Fruit fly (Drosophila melanogaster): ENCODE data around the gene CG32037.

Gene CG32037

dm6 chr3L:9446731-9447238 is 45.2 kb downstream of the CG32037 start, which contains the start of gene CG3529 (continued):
- no peak; the same call in 1 of the 2 replicates for TF ChIP-seq lmd (GFP tag; IDR thresholded peaks at IDR 0.05)
- no peak for TF ChIP-seq exex (tag; optimal IDR thresholded peaks at IDR 0.05)
- TF ChIP-seq mam (GFP tag; optimal IDR thresholded peaks at IDR 0.05), result peak; percentile 14
- TF ChIP-seq luna (GFP tag; optimal IDR thresholded peaks at IDR 0.05), result no peak
- TF ChIP-seq kay (GFP tag; optimal IDR thresholded peaks at IDR 0.05), result no peak
- peak; percentile 20 for TF ChIP-seq Bteb2 (GFP tag; optimal IDR thresholded peaks at IDR 0.05)
- peak; percentile 59 for TF ChIP-seq CG3995 (GFP tag; optimal IDR thresholded peaks at IDR 0.05)
- no peak for TF ChIP-seq sd (tag; optimal IDR thresholded peaks at IDR 0.05)
- no peak for TF ChIP-seq CG31388 (GFP tag; optimal IDR thresholded peaks at IDR 0.05)
- no peak for TF ChIP-seq Taf1 (GFP tag; IDR thresholded peaks at IDR 0.05)
- TF ChIP-seq CG1233 (GFP tag; optimal IDR thresholded peaks at IDR 0.05), result no peak
- TF ChIP-seq pnt (GFP tag; optimal IDR thresholded peaks at IDR 0.05), result no peak
- no peak for TF ChIP-seq HHEX (GFP tag; optimal IDR thresholded peaks at IDR 0.05)
- no peak for TF ChIP-seq CG11398 (GFP tag; optimal IDR thresholded peaks at IDR 0.05)
- no peak for TF ChIP-seq shn (GFP tag; optimal IDR thresholded peaks at IDR 0.05)
- TF ChIP-seq Ptx1 (GFP tag; IDR thresholded peaks at IDR 0.05), result no peak
- no peak for TF ChIP-seq CG3065 (GFP tag; optimal IDR thresholded peaks at IDR 0.05)
- no peak for TF ChIP-seq stc (GFP tag; IDR thresholded peaks at IDR 0.05)
- no peak for TF ChIP-seq tap (tag; optimal IDR thresholded peaks at IDR 0.05)
- TF ChIP-seq CG6254 (GFP tag; optimal IDR thresholded peaks at IDR 0.05), result no peak
- no peak for TF ChIP-seq Lpt (GFP tag; optimal IDR thresholded peaks at IDR 0.05)
- no peak for TF ChIP-seq Mrtf (GFP tag; IDR thresholded peaks at IDR 0.05)
- TF ChIP-seq CG16815 (GFP tag; optimal IDR thresholded peaks at IDR 0.05), result no peak
- peak; percentile 10 for TF ChIP-seq CG12236 (GFP tag; optimal IDR thresholded peaks at IDR 0.05)
- TF ChIP-seq pzg (GFP tag; optimal IDR thresholded peaks at IDR 0.05), result peak; percentile 69
- no peak for TF ChIP-seq CG18476 (GFP tag; optimal IDR thresholded peaks at IDR 0.05)
- no peak for TF ChIP-seq p53 (GFP tag; optimal IDR thresholded peaks at IDR 0.05)
- no peak for TF ChIP-seq eve (GFP tag; optimal IDR thresholded peaks at IDR 0.05)
- no peak for TF ChIP-seq Hmx (GFP tag; optimal IDR thresholded peaks at IDR 0.05)
- peak; percentile 13 for TF ChIP-seq CG8290 (GFP tag; optimal IDR thresholded peaks at IDR 0.05)
- peak; percentile 39 to 42 for TF ChIP-seq CG8290 (tag; optimal IDR thresholded peaks at IDR 0.05)
- TF ChIP-seq NFAT (GFP tag; IDR thresholded peaks at IDR 0.05), result no peak
- peak; percentile 5 for TF ChIP-seq HLH54F (GFP tag; optimal IDR thresholded peaks at IDR 0.05)
- TF ChIP-seq Camta (GFP tag; optimal IDR thresholded peaks at IDR 0.05), result peak; percentile 25
- TF ChIP-seq HmgZ (tag; optimal IDR thresholded peaks at IDR 0.05), result peak; percentile 3
- TF ChIP-seq CG17912 (GFP tag; optimal IDR thresholded peaks at IDR 0.05), result no peak
- TF ChIP-seq trh (GFP tag; optimal IDR thresholded peaks at IDR 0.05), result no peak
- no peak for TF ChIP-seq CG10565 (GFP tag; optimal IDR thresholded peaks at IDR 0.05)
- no peak for TF ChIP-seq Kr (GFP tag; optimal IDR thresholded peaks at IDR 0.05)
- TF ChIP-seq CG17361 (GFP tag; IDR thresholded peaks at IDR 0.05), result 0 out of 3 replicates have a peak, but pooled peaks have one; percentile 19
- TF ChIP-seq Spps (tag; optimal IDR thresholded peaks at IDR 0.05), result peak; percentile 9
- TF ChIP-seq rib (GFP tag; IDR thresholded peaks at IDR 0.05), result no peak
- no peak for TF ChIP-seq gcm2 (GFP tag; optimal IDR thresholded peaks at IDR 0.05)
- TF ChIP-seq slbo (GFP tag; IDR thresholded peaks at IDR 0.05), result 0 out of 2 replicates have a peak, but pooled peaks have one; percentile 31
- TF ChIP-seq Sox102F (GFP tag; optimal IDR thresholded peaks at IDR 0.05), result peak; percentile 21
- TF ChIP-seq Antp (GFP tag; optimal IDR thresholded peaks at IDR 0.05), result no peak
- no peak for TF ChIP-seq CG3838 (GFP tag; optimal IDR thresholded peaks at IDR 0.05)
- TF ChIP-seq CG1602 (GFP tag; optimal IDR thresholded peaks at IDR 0.05), result peak; percentile 5
- peak; percentile 32 for TF ChIP-seq CG13624 (GFP tag; optimal IDR thresholded peaks at IDR 0.05)
- TF ChIP-seq peb (GFP tag; IDR thresholded peaks at IDR 0.05), result no peak
- TF ChIP-seq Hr39 (optimal IDR thresholded peaks at IDR 0.05), result no peak
- TF ChIP-seq scrt (GFP tag; optimal IDR thresholded peaks at IDR 0.05), result peak; percentile 2
- no peak for TF ChIP-seq CG1792 (GFP tag; optimal IDR thresholded peaks at IDR 0.05)
- no peak for TF ChIP-seq Hey (tag; optimal IDR thresholded peaks at IDR 0.05)

Data from whole organism, embryonic.